Worm (Caenorhabditis elegans) whole organism, early embryonic: ENCODE results near the gene ceh-79.

Source experiments
- B0310.2 ChIP-seq: sonication (generic microtip); optimal IDR thresholded peaks from 2 replicates; lab custom pipeline; 2016; ENCODE audit warnings: mild to moderate bottlenecking, missing genetic modification characterization, missing compliant biosample characterization
- aly-1 ChIP-seq: sonication (generic microtip); optimal IDR thresholded peaks from 2 replicates; lab custom pipeline; 2016; ENCODE audit warnings: missing genetic modification characterization, missing compliant biosample characterization
- flt-1 ChIP-seq: fragments of 200-800 bp; sonication (Bioruptor generic); IDR thresholded peaks from 2 replicates; pipeline ENCODE4 v1.3.6; 2022; ENCODE audit warnings: missing genetic modification characterization, missing compliant biosample characterization
- hnd-1 ChIP-seq: sonication (generic microtip); optimal IDR thresholded peaks from 2 replicates; lab custom pipeline; 2016; ENCODE audit warnings: missing genetic modification characterization, missing compliant biosample characterization
- pes-1 ChIP-seq: fragments of 200-800 bp; sonication (Bioruptor generic); IDR thresholded peaks from 2 replicates; pipeline ENCODE4 v1.3.6; 2022; ENCODE audit warnings: missing genetic modification reagents, missing genetic modification characterization, missing compliant biosample characterization
- tbx-37 ChIP-seq: fragments of 200-800 bp; sonication (Bioruptor generic); conservative IDR thresholded peaks from 2 replicates; pipeline ENCODE4 v1.3.6; 2022; ENCODE audit warnings: missing genetic modification reagents, missing genetic modification characterization, missing compliant biosample characterization
- tra-4 ChIP-seq: sonication (generic microtip); optimal IDR thresholded peaks from 2 replicates; lab custom pipeline; 2017; ENCODE audit warnings: missing genetic modification characterization, missing compliant biosample characterization

- no peak for TF ChIP-seq pes-1 (GFP tag; lab: Robert Waterston, UW)
- TF ChIP-seq B0310.2 (tag; lab: Kevin White, UChicago), result no peak
- TF ChIP-seq hnd-1 (tag; lab: Kevin White, UChicago), result no peak
- no peak for TF ChIP-seq tra-4 (tag; lab: Kevin White, UChicago)
- TF ChIP-seq aly-1 (tag; lab: Kevin White, UChicago), result no peak
- no peak for TF ChIP-seq flt-1 (GFP tag; lab: Robert Waterston, UW)
- TF ChIP-seq tbx-37 (GFP tag; lab: Robert Waterston, UW), result no peak
Measured at ce11 chrV:13274615-13275014, 27.0 kb upstream of the ceh-79 start.
